Worm (Caenorhabditis elegans) whole organism, L2 larva: ENCODE measurements around the gene Y75B12B.10.

Experiments used
- C34F6.9 ChIP-seq: fragments of 150-350 bp; optimal IDR thresholded peaks from 2 replicates; lab custom pipeline; 2014; ENCODE audit warnings: missing biosample characterization, missing genetic modification characterization
- F13H6.1 ChIP-seq: sonication (generic microtip); optimal IDR thresholded peaks from 2 replicates; lab custom pipeline; 2016; ENCODE audit warnings: missing genetic modification characterization, missing compliant biosample characterization
- alr-1 ChIP-seq: fragments of 150-350 bp; optimal IDR thresholded peaks from 2 replicates; lab custom pipeline; 2014; ENCODE audit warnings: missing biosample characterization, missing genetic modification characterization
- ama-1 ChIP-seq: fragments of 150-350 bp; optimal IDR thresholded peaks from 2 replicates; lab custom pipeline; 2018; ENCODE audit warnings: inconsistent platforms
- blmp-1 ChIP-seq: sonication (generic microtip); optimal IDR thresholded peaks from 2 replicates; lab custom pipeline; 2017; ENCODE audit warnings: missing genetic modification characterization, mild to moderate bottlenecking, missing compliant biosample characterization, antibody characterized with exemption, moderate library complexity; ENCODE audit not compliant: insufficient read depth
- ceh-16 ChIP-seq: fragments of 150-350 bp; optimal IDR thresholded peaks from 2 replicates; lab custom pipeline; 2014; ENCODE audit warnings: missing biosample characterization, missing genetic modification characterization
- ceh-82 ChIP-seq: fragments of 150-350 bp; optimal IDR thresholded peaks from 2 replicates; lab custom pipeline; 2014; ENCODE audit warnings: missing biosample characterization, missing genetic modification characterization
- dmd-4 ChIP-seq: sonication (generic microtip); optimal IDR thresholded peaks from 2 replicates; lab custom pipeline; 2017; ENCODE audit warnings: missing biosample characterization, missing genetic modification characterization
- egl-27 ChIP-seq: sonication (generic microtip); optimal IDR thresholded peaks from 3 replicates; lab custom pipeline; 2017; ENCODE audit warnings: missing biosample characterization, missing genetic modification reagents, missing genetic modification characterization
- elt-3 ChIP-seq: sonication (generic microtip); optimal IDR thresholded peaks from 2 replicates; lab custom pipeline; 2017; ENCODE audit warnings: missing biosample characterization, missing genetic modification characterization
- fos-1 ChIP-seq: fragments of 150-350 bp; optimal IDR thresholded peaks from 2 replicates; lab custom pipeline; 2014; ENCODE audit warnings: missing biosample characterization, missing genetic modification characterization
- gmeb-1 ChIP-seq: fragments of 150-350 bp; optimal IDR thresholded peaks from 2 replicates; lab custom pipeline; 2014; ENCODE audit warnings: missing biosample characterization, missing genetic modification characterization
- lin-11 ChIP-seq: fragments of 150-350 bp; sonication (generic microtip); optimal IDR thresholded peaks from 2 replicates; lab custom pipeline; 2014; ENCODE audit warnings: missing biosample characterization, missing genetic modification characterization, inconsistent platforms, mixed read lengths
- lin-13 ChIP-seq: fragments of 150-350 bp; optimal IDR thresholded peaks from 2 replicates; lab custom pipeline; 2014; ENCODE audit warnings: missing biosample characterization, missing genetic modification reagents, missing genetic modification characterization
- lin-39 ChIP-seq: fragments of 150-350 bp; optimal IDR thresholded peaks from 2 replicates; lab custom pipeline; 2014; ENCODE audit warnings: missing biosample characterization, missing genetic modification reagents, missing genetic modification characterization
- lsy-2 ChIP-seq, 2 experiments: fragments of 150-350 bp in 1 of 2; sonication (generic microtip) in 1 of 2; optimal IDR thresholded peaks; 2 replicates each; lab custom pipeline; 2014 to 2017; ENCODE audit warnings: missing biosample characterization in 2 of 2, missing genetic modification characterization in 2 of 2
- mbf-1 ChIP-seq: sonication (generic microtip); optimal IDR thresholded peaks from 2 replicates; lab custom pipeline; 2017; ENCODE audit warnings: missing biosample characterization, missing genetic modification characterization
- mdl-1 ChIP-seq, 2 experiments: fragments of 150-350 bp in 1 of 2; sonication (generic microtip) in 1 of 2; optimal IDR thresholded peaks; 2 replicates each; lab custom pipeline; 2017; ENCODE audit warnings: missing biosample characterization in 2 of 2, missing genetic modification characterization in 2 of 2
- nhr-10 ChIP-seq: sonication (generic microtip); optimal IDR thresholded peaks from 2 replicates; lab custom pipeline; 2017; ENCODE audit warnings: missing biosample characterization, missing genetic modification characterization
- nhr-12 ChIP-seq: fragments of 150-350 bp; optimal IDR thresholded peaks from 2 replicates; lab custom pipeline; 2014; ENCODE audit warnings: missing biosample characterization, missing genetic modification characterization
- nhr-25 ChIP-seq: fragments of 150-350 bp; sonication (generic microtip); optimal IDR thresholded peaks from 3 replicates; lab custom pipeline; 2014; ENCODE audit warnings: missing biosample characterization, missing genetic modification characterization
- nhr-6 ChIP-seq: fragments of 150-350 bp; optimal IDR thresholded peaks from 2 replicates; lab custom pipeline; 2014; ENCODE audit warnings: missing biosample characterization, missing genetic modification characterization
- nhr-77 ChIP-seq: fragments of 150-350 bp; optimal IDR thresholded peaks from 2 replicates; lab custom pipeline; 2014; ENCODE audit warnings: missing biosample characterization, missing genetic modification characterization
- peb-1 ChIP-seq: fragments of 150-350 bp; optimal IDR thresholded peaks from 2 replicates; lab custom pipeline; 2014; ENCODE audit warnings: missing biosample characterization, missing genetic modification characterization
- skn-1 ChIP-seq: sonication (generic microtip); optimal IDR thresholded peaks from 2 replicates; lab custom pipeline; 2017; ENCODE audit warnings: missing biosample characterization, missing genetic modification characterization
- sma-3 ChIP-seq: sonication (generic microtip); optimal IDR thresholded peaks from 2 replicates; lab custom pipeline; 2016; ENCODE audit warnings: missing genetic modification reagents, missing genetic modification characterization, missing compliant biosample characterization
- snpc-4 ChIP-seq: fragments of 150-350 bp; optimal IDR thresholded peaks from 2 replicates; lab custom pipeline; 2014; ENCODE audit warnings: missing biosample characterization, missing genetic modification characterization
- unc-55 ChIP-seq: fragments of 150-350 bp; sonication (generic microtip); optimal IDR thresholded peaks from 3 replicates; lab custom pipeline; 2014; ENCODE audit warnings: missing biosample characterization, missing genetic modification reagents, missing genetic modification characterization
- unc-62 ChIP-seq: fragments of 150-350 bp; optimal IDR thresholded peaks from 2 replicates; lab custom pipeline; 2014; ENCODE audit warnings: missing biosample characterization, missing genetic modification reagents, missing genetic modification characterization
- zag-1 ChIP-seq: fragments of 150-350 bp; optimal IDR thresholded peaks from 2 replicates; lab custom pipeline; 2014; ENCODE audit warnings: missing biosample characterization, missing genetic modification characterization
- ztf-1 ChIP-seq: fragments of 200-800 bp; sonication (Bioruptor generic); conservative IDR thresholded peaks from 2 replicates; pipeline ENCODE4 v1.3.6; 2022; ENCODE audit warnings: missing genetic modification characterization, missing compliant biosample characterization
- ztf-11 ChIP-seq: sonication (generic microtip); optimal IDR thresholded peaks from 2 replicates; lab custom pipeline; 2017; ENCODE audit warnings: missing biosample characterization, missing genetic modification characterization
- ztf-4 ChIP-seq: fragments of 150-350 bp; optimal IDR thresholded peaks from 2 replicates; lab custom pipeline; 2014; ENCODE audit warnings: missing biosample characterization, missing genetic modification characterization

The Y75B12B.10 gene

ce11 chrV:15216705-15217104 is 16.8 kb downstream of the Y75B12B.10 start, which contains the start of gene sri-25:
Gene sri-25, plus strand, starts transcription at chrV:15217005.
- TF ChIP-seq unc-55 (no peak), alr-1 (tag; lab: Kevin White, UChicago) (no peak)

DNA sequence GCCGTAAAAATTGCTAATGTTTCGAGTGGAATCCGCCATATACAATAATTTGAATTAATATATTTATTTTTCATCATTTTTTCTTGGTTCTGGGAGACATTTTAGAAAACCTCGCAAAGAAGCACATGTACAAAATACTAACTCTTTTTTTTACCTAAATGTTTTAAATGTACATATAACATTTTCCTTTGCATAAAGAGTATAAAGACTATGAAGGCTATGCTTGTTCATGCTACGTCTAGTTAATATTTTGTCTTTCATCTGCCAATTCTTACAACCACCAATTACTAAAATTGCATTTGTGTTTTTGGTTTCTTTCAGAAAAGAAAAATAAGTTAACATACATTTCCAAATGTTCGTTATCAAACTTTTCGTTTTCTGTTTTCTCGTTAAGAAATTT is 21.5 kb downstream of the Y75B12B.10 start, which contains the start of gene irld-25:
irld-25 (plus strand) TSS at position 301 of the 400 bp plus-strand sequence.
- TF ChIP-seq ama-1 (lab: Kevin White, UChicago) (no peak), zag-1 (tag; lab: Kevin White, UChicago) (no peak), nhr-25 (no peak), mdl-1 (tag; optimal IDR thresholded peaks at IDR 0.05; lab: Kevin White, UChicago) (no peak), elt-3 (tag; lab: Kevin White, UChicago) (no peak), lin-13 (no peak), lin-11 (tag; lab: Kevin White, UChicago) (no peak), nhr-12 (no peak), fos-1 (no peak), ztf-11 (tag; lab: Kevin White, UChicago) (no peak), egl-27 (tag; lab: Kevin White, UChicago) (no peak), gmeb-1 (tag; lab: Kevin White, UChicago) (no peak), nhr-6 (tag; lab: Kevin White, UChicago) (no peak), lin-39 (tag; lab: Kevin White, UChicago) (no peak), dmd-4 (tag; lab: Kevin White, UChicago) (no peak), ztf-1 (GFP tag; lab: Robert Waterston, UW) (no peak), nhr-10 (tag; lab: Kevin White, UChicago) (no peak)
- TF ChIP-seq, all 48 proteins: peak for 0

- no peak for TF ChIP-seq nhr-25
- no peak for TF ChIP-seq blmp-1 (tag; lab: Kevin White, UChicago)
- TF ChIP-seq alr-1 (tag; lab: Kevin White, UChicago): no peak
- TF ChIP-seq ceh-16 (tag; lab: Kevin White, UChicago): no peak
- no peak for TF ChIP-seq snpc-4
- no peak for TF ChIP-seq ceh-82 (tag; lab: Kevin White, UChicago)
- TF ChIP-seq sma-3 (GFP tag; lab: Kevin White, UChicago): no peak
- TF ChIP-seq skn-1 (tag; lab: Kevin White, UChicago): no peak
- no peak for TF ChIP-seq dmd-4 (tag; lab: Kevin White, UChicago)
- no peak for TF ChIP-seq lin-13
- TF ChIP-seq fos-1: no peak
- TF ChIP-seq ama-1 (lab: Kevin White, UChicago): no peak
- no peak for TF ChIP-seq nhr-10 (tag; lab: Kevin White, UChicago)
- TF ChIP-seq nhr-12: no peak
- TF ChIP-seq F13H6.1 (tag; lab: Kevin White, UChicago): no peak
- TF ChIP-seq peb-1 (tag; lab: Kevin White, UChicago): no peak
- TF ChIP-seq mdl-1 (tag; optimal IDR thresholded peaks at IDR 0.05; lab: Kevin White, UChicago): no peak
- TF ChIP-seq ztf-4 (tag; lab: Kevin White, UChicago): no peak
Observed at ce11 chrV:15223668-15224067, 23.8 kb downstream of the Y75B12B.10 start, which contains the start of gene srw-24. Gene srw-24, plus strand, starts transcription at chrV:15223968.

DNA sequence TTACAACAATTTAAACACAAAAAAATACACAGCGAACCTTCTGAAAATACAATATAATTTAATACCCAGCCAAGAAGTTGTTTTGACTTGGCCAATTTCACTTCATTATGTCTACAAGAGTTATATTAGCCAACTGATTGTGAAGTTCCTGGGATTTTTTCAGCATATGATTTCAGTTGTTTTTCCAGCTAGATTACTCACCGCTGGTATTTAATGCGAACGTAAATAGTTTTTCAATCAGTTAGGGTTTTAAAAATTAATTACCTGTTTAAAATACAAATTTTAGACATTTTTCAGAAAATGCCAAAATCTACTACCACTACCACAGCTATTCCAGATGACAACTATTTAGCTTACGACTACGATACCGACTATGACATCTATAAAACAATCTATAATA is 25.8 kb downstream of the Y75B12B.10 start, which contains the start of gene srw-14:
srw-14 (plus strand) TSS at position 301 of the 400 bp plus-strand sequence.
- TF ChIP-seq ztf-4 (tag; lab: Kevin White, UChicago) (no peak), nhr-6 (tag; lab: Kevin White, UChicago) (no peak), ceh-16 (tag; lab: Kevin White, UChicago) (no peak), unc-62 (no peak), C34F6.9 (tag; lab: Kevin White, UChicago) (no peak), mbf-1 (tag; lab: Kevin White, UChicago) (no peak), nhr-77 (no peak), lsy-2 (tag; optimal IDR thresholded peaks at IDR 0.05; lab: Kevin White, UChicago) (no peak), blmp-1 (tag; lab: Kevin White, UChicago) (no peak)

DNA sequence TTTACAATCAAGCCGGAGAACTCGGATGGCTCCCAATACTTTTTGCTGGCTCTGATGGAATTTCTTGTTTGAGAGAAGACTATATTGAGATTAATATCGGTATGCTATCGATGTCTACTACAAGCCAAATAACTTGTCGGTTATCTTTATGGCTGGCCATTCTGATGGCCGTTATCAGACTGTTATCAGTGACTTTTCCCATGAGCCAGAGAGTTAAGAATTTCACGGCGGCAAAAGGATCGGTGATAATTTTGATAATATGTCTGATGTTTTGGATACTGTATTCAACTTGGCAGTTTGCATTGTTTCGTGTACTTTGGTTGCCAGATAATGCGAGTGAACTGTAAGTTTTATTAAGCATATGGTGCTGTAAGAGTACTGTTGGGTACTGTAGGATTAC is 26.3 kb downstream of the Y75B12B.10 start:
- TF ChIP-seq snpc-4: no peak
- peak; percentile 74 for TF ChIP-seq fos-1
- TF ChIP-seq zag-1 (tag; lab: Kevin White, UChicago): no peak
- TF ChIP-seq ceh-16 (tag; lab: Kevin White, UChicago): no peak
- TF ChIP-seq ztf-1 (GFP tag; lab: Robert Waterston, UW): no peak
- TF ChIP-seq ztf-4 (tag; lab: Kevin White, UChicago): no peak
- TF ChIP-seq mbf-1 (tag; lab: Kevin White, UChicago): no peak
- TF ChIP-seq egl-27 (tag; lab: Kevin White, UChicago): no peak
